Worm (Caenorhabditis elegans): Measurements from ENCODE around the gene T01B6.1.

T01B6.1 gene

DNA sequence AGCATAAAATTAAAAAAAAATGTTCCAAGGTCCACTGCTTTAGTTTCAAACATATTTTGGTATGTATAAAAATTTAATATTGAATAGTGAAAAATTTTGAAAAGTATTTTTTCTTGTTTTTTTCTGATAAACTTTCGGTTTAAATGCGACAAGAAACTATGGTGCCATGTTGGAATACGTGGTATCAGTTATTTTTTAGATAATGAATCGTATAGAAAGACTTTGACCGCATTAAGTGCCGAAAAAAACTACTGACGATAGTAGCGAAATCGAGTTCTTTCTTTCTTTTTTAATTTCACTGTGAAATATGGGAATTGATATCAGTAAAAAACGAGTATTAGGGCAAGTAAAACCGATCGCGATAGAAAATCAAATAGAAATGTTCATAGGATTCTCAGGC is 30.4 kb downstream of the T01B6.1 start, which contains the start of gene T24D8.6:
TSS of gene T24D8.6 (minus strand) at position 101 of the 400 bp plus-strand sequence.
- TF ChIP-seq Y56A3A.18 (GFP tag; IDR thresholded peaks at IDR 0.05) (no peak), ztf-3 (GFP tag; optimal IDR thresholded peaks at IDR 0.05) (no peak), hmg-1.2 (GFP tag; IDR thresholded peaks at IDR 0.05) (no peak), ceh-40 (GFP tag; IDR thresholded peaks at IDR 0.05) (no peak), hlh-12 (tag; optimal IDR thresholded peaks at IDR 0.05) (no peak), ets-4 (GFP tag; optimal IDR thresholded peaks at IDR 0.05) (no peak), pbrm-1 (GFP tag; IDR thresholded peaks at IDR 0.05) (no peak), F57C9.4 (tag; optimal IDR thresholded peaks at IDR 0.05) (no peak), nfya-2 (GFP tag; IDR thresholded peaks at IDR 0.05) (no peak), sptf-2 (GFP tag; optimal IDR thresholded peaks at IDR 0.05) (no peak), hmg-20 (GFP tag; IDR thresholded peaks at IDR 0.05) (no peak), tbp1 (GFP tag; optimal IDR thresholded peaks at IDR 0.05) (no peak), ztf-18 (tag; optimal IDR thresholded peaks at IDR 0.05) (no peak), K12H6.12 (tag; optimal IDR thresholded peaks at IDR 0.05) (no peak), K11D2.4 (GFP tag; IDR thresholded peaks at IDR 0.05) (no peak), lsl-1 (GFP tag; optimal IDR thresholded peaks at IDR 0.05) (no peak), pha-4 (tag; optimal IDR thresholded peaks at IDR 0.05) (no peak), nhr-80 (tag; optimal IDR thresholded peaks at IDR 0.05) (no peak), mel-28 (tag; optimal IDR thresholded peaks at IDR 0.05; ENCODE audit: borderline replicate concordance) (no peak), ztf-26 (tag; optimal IDR thresholded peaks at IDR 0.05) (no peak)

DNA sequence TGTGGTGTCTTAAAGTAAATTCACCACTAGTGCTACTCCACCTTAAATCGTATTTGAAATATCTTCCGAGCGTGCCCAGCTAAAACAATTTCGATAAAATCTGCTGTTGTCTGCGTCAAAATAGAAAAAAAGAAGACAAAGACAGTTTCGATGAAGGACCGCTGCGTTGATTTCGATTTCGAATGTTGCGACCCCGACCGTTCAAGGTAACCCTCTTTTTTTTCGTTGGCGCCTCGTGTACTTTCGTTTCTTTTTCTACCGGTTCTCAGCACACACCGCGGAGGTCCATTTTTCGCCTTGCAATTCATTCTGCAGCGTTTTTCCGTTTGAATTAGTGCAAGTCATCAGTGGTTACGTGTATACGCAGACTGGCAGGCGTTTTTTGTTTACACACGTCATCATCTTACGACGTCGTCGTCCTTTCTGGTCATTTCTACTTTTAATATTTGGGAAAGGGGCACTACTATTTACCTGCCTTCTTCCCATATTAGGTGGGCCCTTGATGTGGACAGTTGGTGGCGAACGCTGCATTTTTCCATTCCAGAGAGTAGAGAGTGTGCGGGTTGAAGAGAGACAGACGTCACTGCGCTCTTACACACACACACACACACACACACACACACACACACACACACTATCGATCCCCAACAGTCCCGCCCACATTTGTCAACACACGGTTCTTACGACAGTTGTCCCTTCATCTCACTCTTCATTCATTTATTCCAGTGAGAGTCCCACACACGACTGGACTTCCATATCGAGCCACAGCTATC is 32.7 kb downstream of the T01B6.1 start:
- TF ChIP-seq snpc-4 (GFP tag; optimal IDR thresholded peaks at IDR 0.05) = no peak
- no peak for TF ChIP-seq snpc-4 (tag; optimal IDR thresholded peaks at IDR 0.05)
- TF ChIP-seq ceh-27 (GFP tag; optimal IDR thresholded peaks at IDR 0.05) = peak; percentile 45
- TF ChIP-seq T26A5.8 (tag; optimal IDR thresholded peaks at IDR 0.05) = no peak
- TF ChIP-seq ztf-28 (GFP tag; IDR thresholded peaks at IDR 0.05) = no peak
- TF ChIP-seq aptf-2 (GFP tag; conservative IDR thresholded peaks at IDR 0.05) = peak; percentile 66
- no peak for TF ChIP-seq mxl-1 (tag; optimal IDR thresholded peaks at IDR 0.05)
- peak; percentile 27 for TF ChIP-seq ztf-3 (GFP tag; optimal IDR thresholded peaks at IDR 0.05)
- peak; percentile 32 for TF ChIP-seq ztf-26 (tag; optimal IDR thresholded peaks at IDR 0.05)
- no peak for TF ChIP-seq dpl-1 (GFP tag; optimal IDR thresholded peaks at IDR 0.05)
- no peak for TF ChIP-seq nfya-1 (tag; optimal IDR thresholded peaks at IDR 0.05; ENCODE audit: borderline replicate concordance, insufficient read depth)
- peak; percentile 39; the same call in 1 of the 2 replicates for TF ChIP-seq dox-1 (GFP tag; IDR thresholded peaks at IDR 0.05)
- no peak for TF ChIP-seq ztf-18 (tag; optimal IDR thresholded peaks at IDR 0.05)
- TF ChIP-seq pha-4 (tag; optimal IDR thresholded peaks at IDR 0.05) = no peak
- peak; percentile 63 for TF ChIP-seq hmg-1.2 (GFP tag; IDR thresholded peaks at IDR 0.05)
- no peak for TF ChIP-seq somi-1 (GFP tag; optimal IDR thresholded peaks at IDR 0.05)
- TF ChIP-seq B0261.1 (tag; optimal IDR thresholded peaks at IDR 0.05) = no peak
- TF ChIP-seq B0019.2 (GFP tag; conservative IDR thresholded peaks at IDR 0.05) = no peak
- no peak for TF ChIP-seq ZK185.1 (tag; optimal IDR thresholded peaks at IDR 0.05; ENCODE audit: poor library complexity, severe bottlenecking)
- TF ChIP-seq B0336.3 (GFP tag; IDR thresholded peaks at IDR 0.05) = no peak

DNA sequence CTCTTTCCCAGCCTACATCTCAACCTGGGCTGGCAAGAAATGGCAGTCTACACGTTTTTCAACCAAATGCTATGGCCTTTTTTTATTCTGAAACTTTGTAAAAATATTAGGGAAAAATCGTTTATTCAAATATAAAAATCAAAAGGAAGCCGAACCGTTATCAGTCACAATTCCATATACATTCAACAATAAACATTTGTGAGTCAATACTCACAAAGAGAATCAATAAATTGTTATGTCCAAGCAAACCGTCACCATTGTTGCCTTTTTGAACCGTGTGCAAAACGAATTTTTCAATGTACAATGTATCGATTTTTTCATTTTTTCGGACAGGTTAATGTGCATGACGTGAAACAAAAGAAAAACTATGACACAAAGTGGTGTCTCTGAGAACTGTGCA is 33.6 kb downstream of the T01B6.1 start:
- TF ChIP-seq K11D2.4 (GFP tag; IDR thresholded peaks at IDR 0.05) (no peak), K12H6.12 (tag; optimal IDR thresholded peaks at IDR 0.05) (no peak), tbp1 (GFP tag; optimal IDR thresholded peaks at IDR 0.05) (no peak), snpc-1.3 (tag; optimal IDR thresholded peaks at IDR 0.05; ENCODE audit: insufficient read depth) (no peak)
